Worm (Caenorhabditis elegans): Measurements from ENCODE around the gene pals-28.

- no peak for TF ChIP-seq gmeb-1 (tag; optimal IDR thresholded peaks at IDR 0.05)
- TF ChIP-seq aly-2 (tag; optimal IDR thresholded peaks at IDR 0.05), result no peak
- TF ChIP-seq R02D3.7 (tag; optimal IDR thresholded peaks at IDR 0.05), result no peak
- TF ChIP-seq ceh-16 (tag; optimal IDR thresholded peaks at IDR 0.05), result no peak
- TF ChIP-seq zag-1 (tag; optimal IDR thresholded peaks at IDR 0.05), result no peak
These were observed 44.2 kb downstream of the pals-28 start for ce11 chrIII:4428797-4429196.

All from whole organism, L2 larva.